Fruit fly (Drosophila melanogaster): ENCODE data around the gene fh.

The fh gene

DNA sequence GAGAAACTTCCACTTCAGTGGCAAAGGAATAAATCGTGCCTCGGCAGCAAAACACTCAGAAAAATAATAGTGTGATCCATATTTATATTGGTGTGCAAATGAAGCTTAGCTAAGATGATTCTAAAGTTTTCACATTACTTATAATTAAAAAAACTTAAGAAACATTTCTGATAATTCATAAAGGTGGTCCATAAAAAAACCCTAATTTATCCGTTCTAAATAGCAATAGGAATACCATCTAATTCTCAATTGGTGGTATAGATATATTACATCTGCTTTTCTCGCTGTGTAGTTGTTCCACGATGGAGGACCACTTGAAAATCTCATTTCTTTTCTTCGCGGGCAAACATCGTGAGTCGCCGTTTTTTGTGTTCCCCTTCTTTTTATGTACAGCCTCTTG lies 6.3 kb upstream of the fh start (continued):
- TF ChIP-seq tll (GFP tag; optimal IDR thresholded peaks at IDR 0.05) (no peak), Ptx1 (GFP tag; IDR thresholded peaks at IDR 0.05) (peak; percentile 65), Aef1 (GFP tag; IDR thresholded peaks at IDR 0.05) (peak; percentile 40; the same call in 1 of the 3 replicates), caup (GFP tag; optimal IDR thresholded peaks at IDR 0.05; ENCODE audit: severe bottlenecking) (peak; percentile 44), CG30403 (GFP tag; optimal IDR thresholded peaks at IDR 0.05) (peak; percentile 67), al (GFP tag; IDR thresholded peaks at IDR 0.05) (no peak), lola (GFP tag; optimal IDR thresholded peaks at IDR 0.05) (peak in 1 of 3 experiments; percentile 62), h (optimal IDR thresholded peaks at IDR 0.05) (no peak), Fer3 (tag; optimal IDR thresholded peaks at IDR 0.05) (peak; percentile 57), CG6854 (GFP tag; optimal IDR thresholded peaks at IDR 0.05) (peak; percentile 40), Scr (GFP tag; IDR thresholded peaks at IDR 0.05; ENCODE audit: partially characterized antibody) (no peak), lab (GFP tag; optimal IDR thresholded peaks at IDR 0.05) (peak; percentile 75), Camta (GFP tag; optimal IDR thresholded peaks at IDR 0.05) (peak; percentile 38), CG7372 (GFP tag; IDR thresholded peaks at IDR 0.05) (peak; percentile 24; the same call in 1 of the 2 replicates), CG18599 (GFP tag; optimal IDR thresholded peaks at IDR 0.05) (peak; percentile 77), oc (tag; optimal IDR thresholded peaks at IDR 0.05) (no peak), Antp (GFP tag; optimal IDR thresholded peaks at IDR 0.05) (no peak), NC2β (GFP tag; optimal IDR thresholded peaks at IDR 0.05) (no peak), CG1233 (GFP tag; optimal IDR thresholded peaks at IDR 0.05) (peak; percentile 40), pfk (GFP tag; optimal IDR thresholded peaks at IDR 0.05) (no peak), gro (GFP tag; optimal IDR thresholded peaks at IDR 0.05) (peak; percentile 29), CG12659 (GFP tag; optimal IDR thresholded peaks at IDR 0.05) (peak; percentile 10), sim (GFP tag; IDR thresholded peaks at IDR 0.05) (no peak), CG14710 (tag; optimal IDR thresholded peaks at IDR 0.05) (peak; percentile 73), CG12219 (GFP tag; optimal IDR thresholded peaks at IDR 0.05) (peak; percentile 41), org-1 (GFP tag; optimal IDR thresholded peaks at IDR 0.05) (no peak), so (GFP tag; IDR thresholded peaks at IDR 0.05) (no peak), ssp (GFP tag; IDR thresholded peaks at IDR 0.05) (0 out of 2 replicates have a peak, but pooled peaks have one; percentile 16), gem (tag; optimal IDR thresholded peaks at IDR 0.05) (peak; percentile 78), CG7556 (GFP tag; optimal IDR thresholded peaks at IDR 0.05) (peak; percentile 61), zen (tag; optimal IDR thresholded peaks at IDR 0.05) (peak; percentile 42), CG32532 (GFP tag; IDR thresholded peaks at IDR 0.05) (peak; percentile 63), dm (GFP tag; optimal IDR thresholded peaks at IDR 0.05) (no peak), Gug (GFP tag; IDR thresholded peaks at IDR 0.05) (no peak), pho (GFP tag; optimal IDR thresholded peaks at IDR 0.05) (peak; percentile 25), CG9215 (GFP tag; IDR thresholded peaks at IDR 0.05) (no peak), Vsx1 (GFP tag; optimal IDR thresholded peaks at IDR 0.05) (no peak), CG3726 (GFP tag; IDR thresholded peaks at IDR 0.05) (no peak), pzg (GFP tag; optimal IDR thresholded peaks at IDR 0.05) (no peak), Poxn (GFP tag; IDR thresholded peaks at IDR 0.05) (no peak), sisA (GFP tag; IDR thresholded peaks at IDR 0.05) (peak; percentile 60), Hmx (GFP tag; optimal IDR thresholded peaks at IDR 0.05) (no peak), vnd (GFP tag; IDR thresholded peaks at IDR 0.05; ENCODE audit: partially characterized antibody) (no peak), CG15601 (tag; optimal IDR thresholded peaks at IDR 0.05) (peak; percentile 29), kay (GFP tag; optimal IDR thresholded peaks at IDR 0.05) (no peak), CG7839 (tag; optimal IDR thresholded peaks at IDR 0.05) (peak; percentile 73), CG11723 (GFP tag; optimal IDR thresholded peaks at IDR 0.05) (peak; percentile 12), Ada2b (GFP tag; IDR thresholded peaks at IDR 0.05) (peak; percentile 51; the same call in 1 of the 2 replicates), ftz-f1 (GFP tag; optimal IDR thresholded peaks at IDR 0.05) (no peak), CG6175 (GFP tag; IDR thresholded peaks at IDR 0.05) (no peak), CG15696 (tag; optimal IDR thresholded peaks at IDR 0.05) (peak; percentile 81)
